Worm (Caenorhabditis elegans) whole organism, young adult: ENCODE results near the gene vps-2.

ENCODE experiments used
- B0261.1 ChIP-seq: sonication (generic microtip); optimal IDR thresholded peaks from 2 replicates; lab custom pipeline; 2016; ENCODE audit warnings: mild to moderate bottlenecking, missing genetic modification characterization, moderate library complexity, missing compliant biosample characterization
- F49E8.2 ChIP-seq: sonication (generic microtip); optimal IDR thresholded peaks from 3 replicates; lab custom pipeline; 2017; ENCODE audit warnings: missing genetic modification characterization, mild to moderate bottlenecking, missing compliant biosample characterization, antibody characterized with exemption, moderate library complexity; ENCODE audit not compliant: insufficient read depth
- dox-1 ChIP-seq: fragments of 200-800 bp; sonication (Bioruptor generic); IDR thresholded peaks from 2 replicates; pipeline ENCODE4 v1.3.6; 2022; ENCODE audit warnings: missing genetic modification reagents, missing genetic modification characterization, missing compliant biosample characterization
- dpff-1 ChIP-seq: sonication (generic microtip); optimal IDR thresholded peaks from 2 replicates; lab custom pipeline; 2017; ENCODE audit warnings: mild to moderate bottlenecking, missing genetic modification characterization, missing compliant biosample characterization
- dpl-1 ChIP-seq: fragments of 150-350 bp; optimal IDR thresholded peaks from 2 replicates; lab custom pipeline; 2014; ENCODE audit warnings: missing biosample characterization, missing genetic modification reagents, missing genetic modification characterization
- efl-1 ChIP-seq: fragments of 150-350 bp; optimal IDR thresholded peaks from 2 replicates; lab custom pipeline; 2014; ENCODE audit warnings: missing biosample characterization, missing genetic modification reagents, missing genetic modification characterization
- lin-35 ChIP-seq, 3 experiments: fragments of 150-350 bp in 2 of 3; sonication (generic microtip) in 1 of 3; optimal IDR thresholded peaks; 2 replicates each; lab custom pipeline; 2014 to 2018; ENCODE audit warnings: missing biosample characterization in 3 of 3, missing genetic modification characterization in 3 of 3, missing genetic modification reagents in 3 of 3
- mel-28 ChIP-seq: sonication (generic microtip); optimal IDR thresholded peaks from 2 replicates; lab custom pipeline; 2016; ENCODE audit warnings: borderline replicate concordance, mild to moderate bottlenecking, missing genetic modification characterization, missing compliant biosample characterization
- pha-4 ChIP-seq: fragments of 150-350 bp; sonication (generic microtip); optimal IDR thresholded peaks from 2 replicates; lab custom pipeline; 2014; ENCODE audit warnings: missing biosample characterization, missing genetic modification reagents, missing genetic modification characterization
- tbx-9 ChIP-seq: sonication (generic microtip); optimal IDR thresholded peaks from 2 replicates; lab custom pipeline; 2016; ENCODE audit warnings: borderline replicate concordance, missing genetic modification characterization, inconsistent platforms, missing compliant biosample characterization
- unc-62 ChIP-seq: fragments of 150-350 bp; optimal IDR thresholded peaks from 2 replicates; lab custom pipeline; 2014; ENCODE audit warnings: missing biosample characterization, missing genetic modification reagents, missing genetic modification characterization

DNA sequence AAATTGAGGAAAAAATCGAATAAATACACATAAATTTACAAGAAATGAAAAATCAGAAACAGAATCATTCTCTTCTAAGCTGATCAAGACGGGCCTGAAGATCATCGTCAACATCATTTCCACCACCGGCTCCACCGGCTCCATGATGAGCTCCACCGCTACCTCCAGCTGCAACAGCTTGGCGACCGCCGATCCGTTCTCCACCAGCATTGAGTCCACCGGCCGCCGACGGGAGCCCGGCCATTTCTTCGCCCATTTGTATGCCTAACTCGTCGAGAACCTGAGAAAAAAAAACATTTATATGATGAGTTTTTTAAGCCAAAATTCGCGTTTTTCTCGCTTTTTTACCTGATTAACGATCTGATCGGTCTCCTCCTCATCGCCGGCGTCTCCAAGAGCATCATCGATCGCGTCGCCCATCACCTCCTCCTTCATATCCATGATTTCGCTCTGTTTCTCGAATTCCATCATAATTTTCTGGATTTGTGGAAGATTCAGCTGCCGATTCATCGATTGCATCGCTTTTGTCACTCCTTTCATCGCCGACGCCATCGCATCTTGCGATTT is 676 bp downstream of the vps-2 start:
- TF ChIP-seq F49E8.2 (tag; lab: Kevin White, UChicago) (no peak), tbx-9 (tag; lab: Kevin White, UChicago) (no peak), B0261.1 (no peak), lin-35 (GFP tag; optimal IDR thresholded peaks at IDR 0.05; lab: Kevin White, UChicago) (no peak), mel-28 (tag; lab: Kevin White, UChicago) (no peak), dpl-1 (GFP tag; lab: Kevin White, UChicago) (no peak), dpff-1 (tag; lab: Kevin White, UChicago) (no peak), dox-1 (GFP tag; lab: Robert Waterston, UW) (no peak), pha-4 (tag; lab: Kevin White, UChicago) (no peak), unc-62 (GFP tag; lab: Kevin White, UChicago) (no peak), efl-1 (GFP tag; lab: Kevin White, UChicago) (no peak)
